Worm (Caenorhabditis elegans) whole organism, L4 larva: ENCODE data around the gene fbxo-11.2.

Experiments used
- D1046.2 ChIP-seq: fragments of 200-800 bp; sonication (Bioruptor generic); IDR thresholded peaks from 2 replicates; pipeline ENCODE4 v1.3.6; 2022; ENCODE audit warnings: missing genetic modification characterization, missing compliant biosample characterization
- R02D3.7 ChIP-seq: fragments of 150-350 bp; sonication (generic microtip); optimal IDR thresholded peaks from 3 replicates; lab custom pipeline; 2014; ENCODE audit warnings: missing biosample characterization, missing genetic modification characterization
- Y105C5A.15 ChIP-seq: fragments of 200-800 bp; sonication (Bioruptor generic); IDR thresholded peaks from 2 replicates; pipeline ENCODE4 v1.3.6; 2022; ENCODE audit warnings: missing genetic modification characterization, missing compliant biosample characterization
- Y48G9A.11 ChIP-seq: fragments of 200-800 bp; sonication (Bioruptor generic); IDR thresholded peaks from 2 replicates; pipeline ENCODE4 v1.3.6; 2022; ENCODE audit warnings: missing genetic modification reagents, missing genetic modification characterization, missing compliant biosample characterization
- Y75B8A.6 ChIP-seq: fragments of 200-800 bp; sonication (Bioruptor generic); IDR thresholded peaks from 2 replicates; pipeline ENCODE4 v1.3.6; 2022; ENCODE audit warnings: missing genetic modification reagents, missing genetic modification characterization, missing compliant biosample characterization
- ZK337.2 ChIP-seq: fragments of 200-800 bp; sonication (Bioruptor generic); IDR thresholded peaks from 2 replicates; pipeline ENCODE4 v1.3.6; 2022; ENCODE audit warnings: missing genetic modification reagents, missing genetic modification characterization, missing compliant biosample characterization
- aha-1 ChIP-seq: fragments of 150-350 bp; peaks from one replicate; lab custom pipeline; 2014; ENCODE audit warnings: missing biosample characterization, missing genetic modification characterization
- ceh-20 ChIP-seq: fragments of 200-800 bp; sonication (Bioruptor generic); IDR thresholded peaks from 2 replicates; pipeline ENCODE4 v1.3.6; 2022; ENCODE audit warnings: missing genetic modification reagents, missing genetic modification characterization, missing compliant biosample characterization
- ceh-28 ChIP-seq: fragments of 150-350 bp; optimal IDR thresholded peaks from 2 replicates; lab custom pipeline; 2014; ENCODE audit warnings: missing biosample characterization, missing genetic modification reagents, missing genetic modification characterization
- cey-2 ChIP-seq: sonication (generic microtip); optimal IDR thresholded peaks from 3 replicates; lab custom pipeline; 2017; ENCODE audit warnings: missing genetic modification characterization, mild to moderate bottlenecking, missing compliant biosample characterization, antibody characterized with exemption, borderline replicate concordance; ENCODE audit not compliant: insufficient read depth
- ctbp-1 ChIP-seq: fragments of 200-800 bp; sonication (Bioruptor generic); IDR thresholded peaks from 2 replicates; pipeline ENCODE4 v1.3.6; 2022; ENCODE audit warnings: missing genetic modification reagents, missing genetic modification characterization, missing compliant biosample characterization
- dmd-8 ChIP-seq: fragments of 200-800 bp; sonication (Bioruptor generic); IDR thresholded peaks from 2 replicates; pipeline ENCODE4 v1.3.6; 2022; ENCODE audit warnings: missing genetic modification characterization, missing compliant biosample characterization
- dmd-9 ChIP-seq: fragments of 200-800 bp; sonication (Bioruptor generic); IDR thresholded peaks from 2 replicates; pipeline ENCODE4 v1.3.6; 2022; ENCODE audit warnings: missing genetic modification reagents, missing genetic modification characterization, missing compliant biosample characterization
- hlh-11 ChIP-seq: fragments of 200-800 bp; sonication (Bioruptor generic); optimal IDR thresholded peaks from 2 replicates; lab custom pipeline; 2018; ENCODE audit warnings: mild to moderate bottlenecking, missing genetic modification characterization, missing compliant biosample characterization
- hmg-1.1 ChIP-seq: fragments of 200-800 bp; sonication (Bioruptor generic); IDR thresholded peaks from 2 replicates; pipeline ENCODE4 v1.3.6; 2022; ENCODE audit warnings: missing genetic modification reagents, missing genetic modification characterization, missing compliant biosample characterization
- jun-1 ChIP-seq: fragments of 150-350 bp; optimal IDR thresholded peaks from 2 replicates; lab custom pipeline; 2014; ENCODE audit warnings: missing biosample characterization, missing genetic modification reagents, missing genetic modification characterization
- lin-13 ChIP-seq: fragments of 150-350 bp; optimal IDR thresholded peaks from 2 replicates; lab custom pipeline; 2014; ENCODE audit warnings: missing biosample characterization, missing genetic modification reagents, missing genetic modification characterization
- lin-29 ChIP-seq: fragments of 200-800 bp; sonication (Bioruptor generic); IDR thresholded peaks from 2 replicates; pipeline ENCODE4 v1.3.6; 2022; ENCODE audit warnings: missing genetic modification reagents, missing genetic modification characterization, missing compliant biosample characterization
- lin-39 ChIP-seq: fragments of 150-350 bp; optimal IDR thresholded peaks from 2 replicates; lab custom pipeline; 2014; ENCODE audit warnings: missing biosample characterization, missing genetic modification reagents, missing genetic modification characterization
- madf-5 ChIP-seq, 2 experiments: fragments of 200-800 bp; sonication (Bioruptor generic); IDR thresholded peaks; 2 replicates each; pipeline ENCODE4 v1.3.6; 2022; ENCODE audit warnings: missing compliant biosample characterization in 2 of 2, missing genetic modification characterization in 2 of 2
- mxl-2 ChIP-seq: fragments of 200-800 bp; sonication (Bioruptor generic); conservative IDR thresholded peaks from 2 replicates; pipeline ENCODE4 v1.3.6; 2022; ENCODE audit warnings: missing genetic modification reagents, missing genetic modification characterization, missing compliant biosample characterization
- nhr-10 ChIP-seq: fragments of 150-350 bp; optimal IDR thresholded peaks from 2 replicates; lab custom pipeline; 2014; ENCODE audit warnings: missing biosample characterization, missing genetic modification characterization
- nhr-237 ChIP-seq: sonication (generic microtip); optimal IDR thresholded peaks from 2 replicates; lab custom pipeline; 2017; ENCODE audit warnings: missing biosample characterization, missing genetic modification characterization
- nhr-25 ChIP-seq: sonication (generic microtip); optimal IDR thresholded peaks from 2 replicates; lab custom pipeline; 2017; ENCODE audit warnings: missing genetic modification characterization, mild to moderate bottlenecking, missing compliant biosample characterization, antibody characterized with exemption, moderate library complexity, borderline replicate concordance; ENCODE audit not compliant: insufficient read depth
- nhr-48 ChIP-seq: sonication (generic microtip); optimal IDR thresholded peaks from 2 replicates; lab custom pipeline; 2016; ENCODE audit warnings: mild to moderate bottlenecking, missing genetic modification characterization, missing compliant biosample characterization
- nhr-77 ChIP-seq: fragments of 150-350 bp; optimal IDR thresholded peaks from 2 replicates; lab custom pipeline; 2014; ENCODE audit warnings: missing biosample characterization, missing genetic modification characterization
- php-3 ChIP-seq: fragments of 200-800 bp; sonication (Bioruptor generic); IDR thresholded peaks from 2 replicates; pipeline ENCODE4 v1.3.6; 2022; ENCODE audit warnings: missing genetic modification reagents, missing genetic modification characterization, missing compliant biosample characterization
- rbr-2 ChIP-seq: sonication (generic microtip); optimal IDR thresholded peaks from 2 replicates; lab custom pipeline; 2016; ENCODE audit warnings: missing genotype, missing genetic modification characterization, missing compliant biosample characterization
- saeg-2 ChIP-seq: fragments of 200-800 bp; sonication (Bioruptor generic); IDR thresholded peaks from 2 replicates; pipeline ENCODE4 v1.3.6; 2022; ENCODE audit warnings: missing genetic modification reagents, missing genetic modification characterization, missing compliant biosample characterization
- set-16 ChIP-seq: fragments of 200-800 bp; sonication (Bioruptor generic); IDR thresholded peaks from 2 replicates; pipeline ENCODE4 v1.3.6; 2022; ENCODE audit warnings: missing genetic modification reagents, missing genetic modification characterization, missing compliant biosample characterization
- spr-1 ChIP-seq: sonication (generic microtip); optimal IDR thresholded peaks from 2 replicates; lab custom pipeline; 2016; ENCODE audit warnings: mild to moderate bottlenecking, missing genetic modification characterization, missing compliant biosample characterization
- tag-97 ChIP-seq: fragments of 200-800 bp; sonication (Bioruptor generic); IDR thresholded peaks from 2 replicates; pipeline ENCODE4 v1.3.6; 2022; ENCODE audit warnings: missing genetic modification characterization, missing compliant biosample characterization
- zag-1 ChIP-seq: fragments of 150-350 bp; optimal IDR thresholded peaks from 2 replicates; lab custom pipeline; 2014; ENCODE audit warnings: missing biosample characterization, missing genetic modification characterization
- ztf-11 ChIP-seq: fragments of 150-350 bp; optimal IDR thresholded peaks from 2 replicates; lab custom pipeline; 2014; ENCODE audit warnings: missing biosample characterization, missing genetic modification characterization

The fbxo-11.2 gene

ce11 chrIII:1058881-1059280 is 5.8 kb upstream of the fbxo-11.2 start:
- TF ChIP-seq ceh-20 (no peak), ceh-28 (peak; percentile 52)
- TF ChIP-seq, all 104 proteins: peak for 1

ce11 chrIII:1058074-1058473 is 5.0 kb upstream of the fbxo-11.2 start:
- TF ChIP-seq R02D3.7 (tag; lab: Kevin White, UChicago) = no peak
- TF ChIP-seq ceh-28 = peak; percentile 89

ce11 chrIII:1056989-1057687 is 4.1 kb upstream of the fbxo-11.2 start:
- peak; percentile 76 for TF ChIP-seq ceh-28

- TF ChIP-seq aha-1 (tag; lab: Kevin White, UChicago) = peak; percentile 28
- no peak for TF ChIP-seq dmd-8 (GFP tag; lab: Robert Waterston, UW)
- TF ChIP-seq set-16 (GFP tag; lab: Robert Waterston, UW) = peak; percentile 32; the same call in 1 of the 2 replicates
Measured at ce11 chrIII:1054096-1054495, 1.1 kb upstream of the fbxo-11.2 start.

- 0 out of 2 replicates have a peak, but pooled peaks have one; percentile 5 for TF ChIP-seq php-3
- TF ChIP-seq nhr-237 (tag; lab: Kevin White, UChicago) = no peak
Measured at ce11 chrIII:1052291-1052690, 751 bp downstream of the fbxo-11.2 start.

ce11 chrIII:1051877-1052276 is 1.2 kb downstream of the fbxo-11.2 start:
- TF ChIP-seq madf-5 (GFP tag; IDR thresholded peaks at IDR 0.05; lab: Robert Waterston, UW) = 0 out of 4 replicates have a peak, but pooled peaks of 1 of the 2 experiments have one; percentile 27
- TF ChIP-seq ctbp-1 (GFP tag; lab: Robert Waterston, UW) = 0 out of 2 replicates have a peak, but pooled peaks have one; percentile 17
- no peak for TF ChIP-seq dmd-9 (GFP tag; lab: Robert Waterston, UW)
- TF ChIP-seq saeg-2 (GFP tag; lab: Robert Waterston, UW) = no peak
- no peak for TF ChIP-seq tag-97 (GFP tag; lab: Robert Waterston, UW)
- peak; percentile 94 for TF ChIP-seq set-16 (GFP tag; lab: Robert Waterston, UW)

- TF ChIP-seq set-16 (GFP tag; lab: Robert Waterston, UW) (peak; percentile 85), zag-1 (tag; lab: Kevin White, UChicago) (no peak)
Measured at ce11 chrIII:1043790-1044189, 9.3 kb downstream of the fbxo-11.2 start.

- no peak for TF ChIP-seq nhr-25 (tag; lab: Kevin White, UChicago)
- TF ChIP-seq nhr-77 (tag; lab: Kevin White, UChicago) = no peak
- TF ChIP-seq rbr-2 (tag; lab: Kevin White, UChicago) = no peak
- peak; percentile 70 for TF ChIP-seq set-16 (GFP tag; lab: Robert Waterston, UW)
- TF ChIP-seq Y105C5A.15 (GFP tag; lab: Robert Waterston, UW) = no peak
- TF ChIP-seq hmg-1.1 (GFP tag; lab: Robert Waterston, UW) = no peak
- TF ChIP-seq, all 104 proteins: peak for 1
Measured at ce11 chrIII:1040059-1040458, 13.0 kb downstream of the fbxo-11.2 start.

- no peak for TF ChIP-seq lin-29
- TF ChIP-seq ztf-11 (tag; lab: Kevin White, UChicago) = no peak
- no peak for TF ChIP-seq Y75B8A.6
- TF ChIP-seq nhr-48 (tag; lab: Kevin White, UChicago) = no peak
- TF ChIP-seq lin-13 (GFP tag; lab: Kevin White, UChicago) = peak; percentile 27
- TF ChIP-seq ceh-20 = no peak
- TF ChIP-seq ZK337.2 (GFP tag; lab: Robert Waterston, UW) = no peak
- TF ChIP-seq spr-1 = no peak
- TF ChIP-seq nhr-237 (tag; lab: Kevin White, UChicago) = no peak
- TF ChIP-seq D1046.2 (GFP tag; lab: Robert Waterston, UW) = no peak
- no peak for TF ChIP-seq hlh-11 (tag; lab: Kevin White, UChicago)
- TF ChIP-seq jun-1 (tag; lab: Kevin White, UChicago) = no peak
- no peak for TF ChIP-seq cey-2
- no peak for TF ChIP-seq Y48G9A.11 (GFP tag; lab: Robert Waterston, UW)
- TF ChIP-seq lin-39 = no peak
- no peak for TF ChIP-seq mxl-2 (GFP tag; lab: Robert Waterston, UW)
- no peak for TF ChIP-seq nhr-10 (tag; lab: Kevin White, UChicago)
- TF ChIP-seq nhr-25 (tag; lab: Kevin White, UChicago) = no peak
Measured at ce11 chrIII:1037173-1037572, 15.9 kb downstream of the fbxo-11.2 start, which contains the start of the genes chin-1 and BE0003N10.1. Gene chin-1, minus strand, starts transcription at chrIII:1037212. Gene BE0003N10.1, plus strand, starts transcription at chrIII:1037492.
